Fruit fly (Drosophila melanogaster) whole organism, embryonic: Measurements from ENCODE around the gene VGlut.
A peak's percentile ranks its signal among the peaks of the same experiment; 100 is the strongest.

Source experiments
- CG10267 ChIP-seq: fragments of 200-800 bp; sonication (Bioruptor generic); optimal IDR thresholded peaks from 2 replicates; lab custom pipeline; 2018; ENCODE audit warnings: missing biosample characterization, mild to moderate bottlenecking, missing genetic modification characterization, moderate library complexity
- CG10274 ChIP-seq: fragments of 200-800 bp; sonication (Bioruptor generic); optimal IDR thresholded peaks from 3 replicates; lab custom pipeline; 2017; ENCODE audit warnings: missing biosample characterization, mild to moderate bottlenecking, missing genetic modification characterization
- CG10321 ChIP-seq: fragments of 200-800 bp; sonication (Bioruptor generic); IDR thresholded peaks from 2 replicates; pipeline ENCODE4 v1.3.6; 2022; ENCODE audit warnings: missing biosample characterization, missing genetic modification characterization
- CG10654 ChIP-seq: fragments of 200-800 bp; sonication (Bioruptor generic); optimal IDR thresholded peaks from 2 replicates; lab custom pipeline; 2016; ENCODE audit warnings: missing biosample characterization, missing genetic modification characterization
- CG10979 ChIP-seq: fragments of 200-800 bp; sonication (Bioruptor generic); optimal IDR thresholded peaks from 2 replicates; lab custom pipeline; 2018; ENCODE audit warnings: missing biosample characterization, mild to moderate bottlenecking, missing genetic modification characterization, moderate library complexity
- CG11398 ChIP-seq: fragments of 200-800 bp; sonication (Bioruptor generic); optimal IDR thresholded peaks from 2 replicates; lab custom pipeline; 2016; ENCODE audit warnings: missing biosample characterization, missing genetic modification characterization
- CG12104 ChIP-seq: fragments of 200-800 bp; sonication (Bioruptor generic); optimal IDR thresholded peaks from 3 replicates; lab custom pipeline; 2016; ENCODE audit warnings: missing biosample characterization, missing genetic modification characterization
- CG13624 ChIP-seq: fragments of 200-800 bp; sonication (Bioruptor generic); optimal IDR thresholded peaks from 2 replicates; lab custom pipeline; 2016; ENCODE audit warnings: missing biosample characterization, missing genetic modification characterization
- CG14441 ChIP-seq: fragments of 200-800 bp; sonication (Bioruptor generic); IDR thresholded peaks from 2 replicates; pipeline ENCODE4 v1.3.6; 2022; ENCODE audit warnings: missing biosample characterization, missing genetic modification characterization
- CG14965 ChIP-seq: fragments of 200-800 bp; sonication (Bioruptor generic); optimal IDR thresholded peaks from 2 replicates; lab custom pipeline; 2016; ENCODE audit warnings: missing biosample characterization, missing genetic modification characterization, borderline replicate concordance
- CG15073 ChIP-seq: fragments of 200-800 bp; sonication (Bioruptor generic); optimal IDR thresholded peaks from 2 replicates; lab custom pipeline; 2016; ENCODE audit warnings: missing biosample characterization, missing genetic modification characterization
- CG1647 ChIP-seq: fragments of 200-800 bp; sonication (Bioruptor generic); optimal IDR thresholded peaks from 3 replicates; lab custom pipeline; 2016; ENCODE audit warnings: missing biosample characterization, missing genetic modification characterization
- CG17612 ChIP-seq: fragments of 200-800 bp; sonication (Bioruptor generic); IDR thresholded peaks from 2 replicates; pipeline ENCODE4 v1.3.6; 2022; ENCODE audit warnings: missing biosample characterization, missing genetic modification characterization
- CG18011 ChIP-seq: fragments of 200-800 bp; sonication (Bioruptor generic); optimal IDR thresholded peaks from 2 replicates; lab custom pipeline; 2017; ENCODE audit warnings: missing biosample characterization, missing genetic modification characterization, mild to moderate bottlenecking, moderate library complexity, missing genotype
- CG33557 ChIP-seq: fragments of 200-800 bp; sonication (Bioruptor generic); optimal IDR thresholded peaks from 2 replicates; lab custom pipeline; 2019; ENCODE audit warnings: missing biosample characterization, mild to moderate bottlenecking, missing genetic modification characterization, moderate library complexity
- CG43689 ChIP-seq: fragments of 200-800 bp; sonication (Bioruptor generic); IDR thresholded peaks from 2 replicates; pipeline ENCODE4 v1.3.6; 2022; ENCODE audit warnings: missing biosample characterization, missing genetic modification characterization
- CG4404 ChIP-seq: fragments of 200-800 bp; sonication (Bioruptor generic); IDR thresholded peaks from 2 replicates; pipeline ENCODE4 v1.3.6; 2022; ENCODE audit warnings: missing biosample characterization, missing genetic modification characterization
- CG4730 ChIP-seq: fragments of 200-800 bp; sonication (Bioruptor generic); IDR thresholded peaks from 2 replicates; pipeline ENCODE4 v1.3.6; 2022; ENCODE audit warnings: missing biosample characterization, missing genetic modification characterization
- CG6765 ChIP-seq: fragments of 200-800 bp; sonication (Bioruptor generic); optimal IDR thresholded peaks from 3 replicates; lab custom pipeline; 2017; ENCODE audit warnings: missing biosample characterization, mild to moderate bottlenecking, missing genetic modification characterization
- CG8388 ChIP-seq: fragments of 200-800 bp; sonication (Bioruptor generic); optimal IDR thresholded peaks from 2 replicates; lab custom pipeline; 2019; ENCODE audit warnings: missing biosample characterization, mild to moderate bottlenecking, missing genetic modification characterization, moderate library complexity
- CG8765 ChIP-seq: fragments of 200-800 bp; sonication (Bioruptor generic); IDR thresholded peaks from 2 replicates; pipeline ENCODE4 v1.3.6; 2022; ENCODE audit warnings: missing biosample characterization, missing genetic modification characterization
- CG8944 ChIP-seq: fragments of 200-800 bp; sonication (Bioruptor generic); optimal IDR thresholded peaks from 3 replicates; lab custom pipeline; 2016; ENCODE audit warnings: missing biosample characterization, missing genetic modification characterization
- CG9817 ChIP-seq: fragments of 200-800 bp; sonication (Bioruptor generic); optimal IDR thresholded peaks from 2 replicates; lab custom pipeline; 2018; ENCODE audit warnings: missing biosample characterization, mild to moderate bottlenecking, missing genetic modification characterization, moderate library complexity
- CTCF ChIP-seq: fragments of 200-800 bp; sonication (Bioruptor generic); optimal IDR thresholded peaks from 2 replicates; lab custom pipeline; 2017; ENCODE audit warnings: missing biosample characterization, mild to moderate bottlenecking, missing genetic modification characterization, moderate library complexity
- CrebB ChIP-seq: fragments of 200-800 bp; sonication (Bioruptor generic); optimal IDR thresholded peaks from 3 replicates; lab custom pipeline; 2018; ENCODE audit warnings: missing biosample characterization, mild to moderate bottlenecking, missing genetic modification characterization
- D19B ChIP-seq: fragments of 200-800 bp; sonication (Bioruptor generic); optimal IDR thresholded peaks from 2 replicates; lab custom pipeline; 2017; ENCODE audit warnings: missing biosample characterization, mild to moderate bottlenecking, missing genetic modification characterization
- E2f2 ChIP-seq: fragments of 200-800 bp; sonication (Bioruptor generic); IDR thresholded peaks from 2 replicates; pipeline ENCODE4 v1.3.6; 2022; ENCODE audit warnings: missing biosample characterization, missing genetic modification characterization
- Ets97D ChIP-seq: fragments of 200-800 bp; sonication (Bioruptor generic); optimal IDR thresholded peaks from 3 replicates; lab custom pipeline; 2016; ENCODE audit warnings: missing biosample characterization, missing genetic modification characterization
- GATAe ChIP-seq: fragments of 200-800 bp; sonication (Bioruptor generic); conservative IDR thresholded peaks from 2 replicates; pipeline ENCODE4 v1.3.6; 2022; ENCODE audit warnings: missing biosample characterization, missing genetic modification characterization
- Gug ChIP-seq: fragments of 200-800 bp; sonication (Bioruptor generic); IDR thresholded peaks from 4 replicates; pipeline ENCODE4 v1.3.6; 2022; ENCODE audit warnings: missing biosample characterization, missing genetic modification characterization
- H15 ChIP-seq: fragments of 200-800 bp; sonication (Bioruptor generic); IDR thresholded peaks from 3 replicates; pipeline ENCODE4 v1.3.6; 2022; ENCODE audit warnings: missing biosample characterization, missing genetic modification characterization
- Pdp1 ChIP-seq, 2 experiments: fragments of 200-800 bp; sonication (Bioruptor generic); optimal IDR thresholded peaks; 3 replicates each; lab custom pipeline; 2016; ENCODE audit warnings: missing biosample characterization in 2 of 2, missing genetic modification characterization in 2 of 2, mild to moderate bottlenecking in 1 of 2, moderate library complexity in 1 of 2
- Ptx1 ChIP-seq: fragments of 200-800 bp; sonication (Bioruptor generic); IDR thresholded peaks from 2 replicates; pipeline ENCODE4 v1.3.6; 2022; ENCODE audit warnings: missing biosample characterization, missing genetic modification characterization
- Ssrp ChIP-seq: fragments of 200-800 bp; sonication (Bioruptor generic); optimal IDR thresholded peaks from 2 replicates; lab custom pipeline; 2018; ENCODE audit warnings: missing biosample characterization, mild to moderate bottlenecking, missing genetic modification characterization, moderate library complexity
- Stat92E ChIP-seq, 3 experiments: fragments of >200 bp in 2 of 3; fragments of 200-800 bp in 1 of 3; sonication (Bioruptor generic) in 1 of 3; optimal IDR thresholded peaks; 2 replicates each; lab custom pipeline; 2017 to 2019; ENCODE audit warnings: missing biosample characterization in 3 of 3, missing genetic modification characterization in 3 of 3, mild to moderate bottlenecking in 1 of 3, moderate library complexity in 1 of 3
- Xrp1 ChIP-seq: fragments of 200-800 bp; sonication (Bioruptor generic); IDR thresholded peaks from 2 replicates; pipeline ENCODE4 v1.3.6; 2022; ENCODE audit warnings: missing biosample characterization, missing genetic modification characterization
- YL-1 ChIP-seq: fragments of 200-800 bp; sonication (Bioruptor generic); optimal IDR thresholded peaks from 3 replicates; lab custom pipeline; 2017; ENCODE audit warnings: missing biosample characterization, mild to moderate bottlenecking, missing genetic modification characterization
- aop ChIP-seq: fragments of 200-800 bp; sonication (Bioruptor generic); IDR thresholded peaks from 2 replicates; pipeline ENCODE4 v1.3.6; 2022; ENCODE audit warnings: missing biosample characterization, missing genetic modification characterization
- ci ChIP-seq: fragments of 200-800 bp; sonication (Bioruptor generic); IDR thresholded peaks from 3 replicates; pipeline ENCODE4 v1.3.6; 2022; ENCODE audit warnings: missing biosample characterization, missing genetic modification characterization
- crp ChIP-seq, 2 experiments: fragments of 200-800 bp; sonication (Bioruptor generic); optimal IDR thresholded peaks; 2 replicates in 1 of 2; 3 replicates in 1 of 2; lab custom pipeline; 2017; ENCODE audit warnings: missing biosample characterization in 2 of 2, missing genetic modification characterization in 2 of 2, mild to moderate bottlenecking in 1 of 2, moderate library complexity in 1 of 2
- dan ChIP-seq: fragments of 200-800 bp; sonication (Bioruptor generic); IDR thresholded peaks from 2 replicates; pipeline ENCODE4 v1.3.6; 2022; ENCODE audit warnings: missing biosample characterization, missing genetic modification characterization
- dmrt99B ChIP-seq: fragments of 200-800 bp; sonication (Bioruptor generic); optimal IDR thresholded peaks from 2 replicates; lab custom pipeline; 2018; ENCODE audit warnings: missing biosample characterization, mild to moderate bottlenecking, missing genetic modification characterization, moderate library complexity
- grn ChIP-seq: fragments of 200-800 bp; sonication (Bioruptor generic); optimal IDR thresholded peaks from 3 replicates; lab custom pipeline; 2017; ENCODE audit warnings: missing biosample characterization, missing genetic modification characterization
- jigr1 ChIP-seq: fragments of 200-800 bp; sonication (Bioruptor generic); IDR thresholded peaks from 3 replicates; pipeline ENCODE4 v1.3.6; 2022; ENCODE audit warnings: missing biosample characterization, missing genetic modification characterization
- p53 ChIP-seq: fragments of 200-800 bp; sonication (Bioruptor generic); optimal IDR thresholded peaks from 2 replicates; lab custom pipeline; 2016; ENCODE audit warnings: missing biosample characterization, missing genetic modification characterization
- sd ChIP-seq: fragments of 200-800 bp; sonication (Bioruptor generic); optimal IDR thresholded peaks from 3 replicates; lab custom pipeline; 2018; ENCODE audit warnings: missing biosample characterization, mild to moderate bottlenecking, missing genetic modification characterization, moderate library complexity
- slou ChIP-seq: fragments of 200-800 bp; sonication (Bioruptor generic); optimal IDR thresholded peaks from 3 replicates; lab custom pipeline; 2016; ENCODE audit warnings: missing biosample characterization, missing genetic modification characterization
- ssp ChIP-seq: fragments of 200-800 bp; sonication (Bioruptor generic); IDR thresholded peaks from 2 replicates; pipeline ENCODE4 v1.3.6; 2022; ENCODE audit warnings: missing biosample characterization, missing genetic modification characterization
- tna ChIP-seq: fragments of 200-800 bp; sonication (Bioruptor generic); IDR thresholded peaks from 2 replicates; pipeline ENCODE4 v1.3.6; 2022; ENCODE audit warnings: missing biosample characterization, missing genetic modification characterization; ENCODE audit not compliant: partially characterized antibody
- ttk ChIP-seq: fragments of 200-800 bp; sonication (Bioruptor generic); IDR thresholded peaks from 2 replicates; pipeline ENCODE4 v2.1.2; 2022; ENCODE audit warnings: missing biosample characterization, missing genetic modification characterization
- tup ChIP-seq: fragments of 200-800 bp; sonication (Bioruptor generic); optimal IDR thresholded peaks from 2 replicates; lab custom pipeline; 2016; ENCODE audit warnings: missing biosample characterization, mild to moderate bottlenecking, missing genetic modification characterization, moderate library complexity

Gene VGlut

DNA sequence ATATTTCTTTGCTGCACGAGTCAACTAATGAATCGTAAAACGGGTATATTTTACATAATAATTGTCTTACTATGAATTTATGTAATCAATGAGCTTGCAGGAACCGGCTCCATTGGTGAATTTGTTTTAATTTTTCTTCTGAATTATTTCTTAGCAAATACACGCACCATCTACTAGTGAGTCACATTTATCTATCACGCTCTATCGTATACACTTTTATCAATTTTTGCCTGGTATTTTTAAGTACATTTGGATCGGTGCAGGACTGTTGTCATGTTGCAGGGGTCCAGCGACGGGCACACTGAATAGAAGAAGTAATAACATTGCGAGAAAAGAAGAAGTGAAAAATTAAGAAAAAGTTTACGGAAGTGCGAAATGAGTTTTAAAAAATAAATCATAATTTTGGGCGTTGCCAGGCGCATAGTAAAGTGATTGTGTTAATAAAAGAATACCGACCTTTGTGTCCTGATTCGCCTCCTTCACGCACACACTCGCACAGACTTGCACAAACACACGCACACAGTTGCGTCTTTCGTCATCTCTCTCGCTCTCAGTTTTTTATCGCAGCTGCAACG lies 34.9 kb upstream of the VGlut start, which contains the start of the genes Rab5 and Axud1 (continued):
- TF ChIP-seq CG1647 (GFP tag; lab: Kevin White, UChicago) = no peak
- no peak for TF ChIP-seq CG43689 (GFP tag; lab: Robert Waterston, UW)
- no peak for TF ChIP-seq CG15073 (GFP tag; lab: Kevin White, UChicago)
- TF ChIP-seq Ets97D (GFP tag; lab: Kevin White, UChicago) = peak; percentile 57
- TF ChIP-seq CG8388 (GFP tag; lab: Kevin White, UChicago) = no peak
- TF ChIP-seq CG12104 = no peak
- TF ChIP-seq CG6765 = no peak
- TF ChIP-seq CG10979 (tag; lab: Kevin White, UChicago) = no peak
- peak; percentile 76 for TF ChIP-seq YL-1 (GFP tag; lab: Kevin White, UChicago)
- TF ChIP-seq CG13624 (GFP tag; lab: Kevin White, UChicago) = no peak
- 0 out of 2 replicates have a peak, but pooled peaks have one; percentile 13 for TF ChIP-seq CG8765
- no peak for TF ChIP-seq crp (GFP tag; optimal IDR thresholded peaks at IDR 0.05; lab: Kevin White, UChicago)
- TF ChIP-seq CrebB (tag; lab: Kevin White, UChicago) = no peak
- TF ChIP-seq CG9817 (tag; lab: Kevin White, UChicago) = no peak
- no peak for TF ChIP-seq Gug (GFP tag; lab: Robert Waterston, UW)
- peak; percentile 46 for TF ChIP-seq sd
- TF ChIP-seq dan (GFP tag; lab: Robert Waterston, UW) = no peak
- TF ChIP-seq Ptx1 (GFP tag; lab: Robert Waterston, UW) = 0 out of 2 replicates have a peak, but pooled peaks have one; percentile 12
- no peak for TF ChIP-seq CG4730 (GFP tag; lab: Robert Waterston, UW)
- TF ChIP-seq jigr1 (GFP tag; lab: Robert Waterston, UW) = no peak
- no peak for TF ChIP-seq CG17612 (GFP tag; lab: Robert Waterston, UW)
- TF ChIP-seq slou = no peak
- TF ChIP-seq Stat92E (GFP tag; optimal IDR thresholded peaks at IDR 0.05; lab: Kevin White, UChicago) = peak in 1 of 3 experiments; percentile 16
- TF ChIP-seq Xrp1 = peak; percentile 21; the same call in 1 of the 2 replicates
- no peak for TF ChIP-seq CG8944 (GFP tag; lab: Kevin White, UChicago)
- peak in 1 of 2 experiments; percentile 85 for TF ChIP-seq Pdp1 (GFP tag; optimal IDR thresholded peaks at IDR 0.05; lab: Kevin White, UChicago)
- no peak for TF ChIP-seq ttk (GFP tag; lab: Robert Waterston, UW)
- TF ChIP-seq CG10654 (GFP tag; lab: Kevin White, UChicago) = no peak
- TF ChIP-seq H15 = no peak
- TF ChIP-seq CG11398 (GFP tag; lab: Kevin White, UChicago) = no peak
- TF ChIP-seq tup (GFP tag; lab: Kevin White, UChicago) = no peak
- TF ChIP-seq CG10321 = peak; percentile 32; the same call in 1 of the 2 replicates
- no peak for TF ChIP-seq CG14965 (GFP tag; lab: Kevin White, UChicago)
- no peak for TF ChIP-seq p53 (GFP tag; lab: Kevin White, UChicago)
- no peak for TF ChIP-seq dmrt99B (tag; lab: Kevin White, UChicago)
- no peak for TF ChIP-seq CG10274 (GFP tag; lab: Kevin White, UChicago)
- no peak for TF ChIP-seq CG33557
- TF ChIP-seq aop (GFP tag; lab: Robert Waterston, UW) = no peak
- TF ChIP-seq CG4404 (GFP tag; lab: Robert Waterston, UW) = no peak
- TF ChIP-seq CG14441 = no peak
- 0 out of 3 replicates have a peak, but pooled peaks have one; percentile 36 for TF ChIP-seq ci (GFP tag; lab: Robert Waterston, UW)
- no peak for TF ChIP-seq GATAe (GFP tag; lab: Robert Waterston, UW)
- TF ChIP-seq CG18011 = no peak
- no peak for TF ChIP-seq tna (GFP tag; lab: Robert Waterston, UW)
- TF ChIP-seq E2f2 (GFP tag; lab: Robert Waterston, UW) = peak; percentile 22; the same call in 1 of the 2 replicates
- TF ChIP-seq CTCF (GFP tag; lab: Kevin White, UChicago) = peak; percentile 37
- no peak for TF ChIP-seq D19B (GFP tag; lab: Kevin White, UChicago)
- no peak for TF ChIP-seq grn (GFP tag; lab: Kevin White, UChicago)
- peak; percentile 37; the same call in 1 of the 2 replicates for TF ChIP-seq ssp (GFP tag; lab: Robert Waterston, UW)
- peak; percentile 42 for TF ChIP-seq CG10267 (tag; lab: Kevin White, UChicago)
- no peak for TF ChIP-seq Ssrp (tag; lab: Kevin White, UChicago)
